Worm (Caenorhabditis elegans): ENCODE measurements around the gene rap-1.

The rap-1 gene

ce11 chrIV:8893746-8894145, 24.9 kb downstream of the rap-1 start, which contains the start of gene rad-54.L2:
Gene rad-54.L2, plus strand, starts transcription at chrIV:8894077.
- TF ChIP-seq elt-1 (tag; optimal IDR thresholded peaks at IDR 0.05) (no peak), R02D3.7 (tag; optimal IDR thresholded peaks at IDR 0.05) (no peak), mml-1 (tag; optimal IDR thresholded peaks at IDR 0.05) (no peak), ceh-28 (tag; optimal IDR thresholded peaks at IDR 0.05) (peak; percentile 54), mdl-1 (tag; optimal IDR thresholded peaks at IDR 0.05) (no peak), hmg-11 (tag; optimal IDR thresholded peaks at IDR 0.05) (peak; percentile 22), egl-5 (tag; optimal IDR thresholded peaks at IDR 0.05) (peak; percentile 69), nhr-76 (tag; optimal IDR thresholded peaks at IDR 0.05) (no peak), nhr-28 (tag; optimal IDR thresholded peaks at IDR 0.05) (no peak), nhr-77 (tag; optimal IDR thresholded peaks at IDR 0.05) (no peak), fkh-2 (tag; optimal IDR thresholded peaks at IDR 0.05) (no peak), elt-3 (tag; optimal IDR thresholded peaks at IDR 0.05) (no peak), elt-2 (tag; optimal IDR thresholded peaks at IDR 0.05) (peak; percentile 60), tbx-2 (tag; optimal IDR thresholded peaks at IDR 0.05) (no peak), ceh-9 (tag; optimal IDR thresholded peaks at IDR 0.05) (no peak), aly-2 (tag; optimal IDR thresholded peaks at IDR 0.05) (no peak), fkh-10 (GFP tag; optimal IDR thresholded peaks at IDR 0.05) (no peak), ceh-82 (tag; optimal IDR thresholded peaks at IDR 0.05) (no peak), nhr-237 (tag; optimal IDR thresholded peaks at IDR 0.05) (no peak), nhr-43 (tag; optimal IDR thresholded peaks at IDR 0.05; ENCODE audit: poor library complexity, severe bottlenecking) (no peak), unc-62 (GFP tag; optimal IDR thresholded peaks at IDR 0.05) (no peak), egl-27 (tag; optimal IDR thresholded peaks at IDR 0.05) (no peak), zag-1 (tag; optimal IDR thresholded peaks at IDR 0.05) (no peak), lin-39 (tag; optimal IDR thresholded peaks at IDR 0.05) (peak; percentile 28), ztf-4 (tag; optimal IDR thresholded peaks at IDR 0.05) (peak; percentile 57), nhr-23 (tag; optimal IDR thresholded peaks at IDR 0.05) (peak; percentile 18), ceh-16 (tag; optimal IDR thresholded peaks at IDR 0.05) (no peak), ZK546.5 (tag; optimal IDR thresholded peaks at IDR 0.05) (no peak), nfya-1 (tag; optimal IDR thresholded peaks at IDR 0.05; ENCODE audit: insufficient read depth) (peak; percentile 74), pqm-1 (tag; optimal IDR thresholded peaks at IDR 0.05) (peak; percentile 46), ama-1 (optimal IDR thresholded peaks at IDR 0.05) (peak; percentile 20), pha-4 (tag; optimal IDR thresholded peaks at IDR 0.05) (peak; percentile 99), eor-1 (tag; optimal IDR thresholded peaks at IDR 0.05) (no peak), snpc-4 (tag; optimal IDR thresholded peaks at IDR 0.05) (no peak), jun-1 (tag; optimal IDR thresholded peaks at IDR 0.05) (peak; percentile 26), unc-39 (tag; optimal IDR thresholded peaks at IDR 0.05) (no peak), skn-1 (tag; optimal IDR thresholded peaks at IDR 0.05) (no peak), ztf-11 (tag; optimal IDR thresholded peaks at IDR 0.05) (no peak), fos-1 (tag; optimal IDR thresholded peaks at IDR 0.05) (no peak), lin-15B (tag; optimal IDR thresholded peaks at IDR 0.05) (peak; percentile 72), sea-2 (GFP tag; optimal IDR thresholded peaks at IDR 0.05) (no peak), daf-12 (tag; optimal IDR thresholded peaks at IDR 0.05) (no peak), nhr-67 (tag; optimal IDR thresholded peaks at IDR 0.05) (no peak), lsy-12 (tag; optimal IDR thresholded peaks at IDR 0.05) (no peak), nhr-12 (tag; optimal IDR thresholded peaks at IDR 0.05) (no peak), nhr-25 (tag; optimal IDR thresholded peaks at IDR 0.05) (peak; percentile 71), nhr-11 (tag; optimal IDR thresholded peaks at IDR 0.05) (peak; percentile 6)

ce11 chrIV:8892558-8892957, 26.1 kb downstream of the rap-1 start, which contains the start of gene C27B7.2:
Gene C27B7.2, plus strand, starts transcription at chrIV:8892858.
- TF ChIP-seq nhr-77 (tag; optimal IDR thresholded peaks at IDR 0.05) = no peak
- peak; percentile 54 for TF ChIP-seq ama-1 (optimal IDR thresholded peaks at IDR 0.05)

All from whole organism, L3 larva.